Fruit fly (Drosophila melanogaster) whole organism, prepupa: ENCODE data around the gene CG15203.

Experiments used
- Eip75B ChIP-seq: fragments of 200-800 bp; sonication (Bioruptor generic); optimal IDR thresholded peaks from 3 replicates; lab custom pipeline; 2016; ENCODE audit warnings: missing biosample characterization, missing genetic modification characterization
- Lpt ChIP-seq: fragments of 200-800 bp; sonication (Bioruptor generic); optimal IDR thresholded peaks from 3 replicates; lab custom pipeline; 2016; ENCODE audit warnings: missing biosample characterization, missing genetic modification characterization
- fd59A ChIP-seq: fragments of 200-800 bp; sonication (Bioruptor generic); optimal IDR thresholded peaks from 2 replicates; lab custom pipeline; 2017; ENCODE audit warnings: missing biosample characterization, mild to moderate bottlenecking, missing genetic modification characterization, missing genetic modification reagents
- lz ChIP-seq: fragments of 200-800 bp; sonication (Bioruptor generic); optimal IDR thresholded peaks from 3 replicates; lab custom pipeline; 2016; ENCODE audit warnings: missing biosample characterization, missing genetic modification characterization
- ss ChIP-seq, 2 experiments: fragments of 200-800 bp; sonication (Bioruptor generic); optimal IDR thresholded peaks; 2 replicates in 1 of 2; 3 replicates in 1 of 2; lab custom pipeline; 2017 to 2018; ENCODE audit warnings: mild to moderate bottlenecking in 2 of 2, missing biosample characterization in 2 of 2, missing genetic modification characterization in 2 of 2, moderate library complexity in 1 of 2

DNA sequence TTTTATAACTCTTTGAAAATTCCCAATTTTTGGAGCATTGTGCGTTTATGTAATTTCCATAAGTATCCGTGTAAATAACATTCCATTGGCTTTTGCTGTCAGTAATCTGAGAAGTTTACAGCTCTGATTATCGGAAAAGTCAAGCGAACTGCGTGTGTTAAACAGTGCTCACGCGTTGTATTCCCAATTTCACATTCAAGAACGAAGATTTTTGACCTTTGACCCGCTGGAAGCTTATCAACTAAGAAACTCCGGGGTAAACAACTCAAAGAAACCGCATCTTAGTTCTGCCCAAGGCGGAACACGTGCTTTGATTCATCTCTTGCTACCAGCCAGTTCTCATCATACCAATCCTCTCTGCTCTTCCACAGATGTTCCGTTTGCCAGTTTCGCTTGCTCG lies 43.3 kb downstream of the CG15203 start:
- TF ChIP-seq lz (no peak), fd59A (GFP tag; lab: Kevin White, UChicago) (no peak), Lpt (GFP tag; lab: Kevin White, UChicago) (no peak), ss (GFP tag; optimal IDR thresholded peaks at IDR 0.05; lab: Kevin White, UChicago) (no peak), Eip75B (GFP tag; lab: Kevin White, UChicago) (no peak)
